Fruit fly (Drosophila melanogaster) Kc167 (cell line): Measurements from ENCODE around the gene CG18476.

Experiments used
- Myc ChIP-seq: fragments of >200 bp; optimal IDR thresholded peaks from 2 replicates; lab custom pipeline; 2017; ENCODE audit warnings: missing external identifiers
- insv ChIP-seq: fragments of >200 bp; optimal IDR thresholded peaks from 3 replicates; lab custom pipeline; 2018; ENCODE audit warnings: missing external identifiers

dm6 chr3R:11649449-11649848 is 28.5 kb downstream of the CG18476 start:
- TF ChIP-seq Myc (lab: Kevin White, UChicago) (no peak), insv (no peak)
